Worm (Caenorhabditis elegans): Measurements from ENCODE around the gene fkh-2.

fkh-2 gene

ce11 chrX:3768717-3769116, 26.6 kb upstream of the fkh-2 start, which contains the start of gene F47B7.5:
F47B7.5 (minus strand) TSS chrX:3768817.
- TF ChIP-seq ztf-4 (tag; optimal IDR thresholded peaks at IDR 0.05) (no peak), lin-13 (GFP tag; optimal IDR thresholded peaks at IDR 0.05) (no peak), peb-1 (tag; optimal IDR thresholded peaks at IDR 0.05) (no peak), sma-3 (GFP tag; optimal IDR thresholded peaks at IDR 0.05) (no peak), mab-5 (tag; optimal IDR thresholded peaks at IDR 0.05) (no peak), nhr-6 (tag; optimal IDR thresholded peaks at IDR 0.05) (no peak)

ce11 chrX:3766552-3766951, 24.4 kb upstream of the fkh-2 start, which contains the start of gene F47B7.4:
F47B7.4 (minus strand) TSS chrX:3766652.
- TF ChIP-seq ztf-11 (tag; optimal IDR thresholded peaks at IDR 0.05) (no peak), unc-62 (GFP tag; optimal IDR thresholded peaks at IDR 0.05) (no peak), unc-55 (GFP tag; optimal IDR thresholded peaks at IDR 0.05) (no peak), nhr-129 (tag; optimal IDR thresholded peaks at IDR 0.05) (no peak), zag-1 (tag; optimal IDR thresholded peaks at IDR 0.05) (no peak), unc-39 (tag; optimal IDR thresholded peaks at IDR 0.05) (no peak), ceh-16 (tag; optimal IDR thresholded peaks at IDR 0.05) (no peak), egl-27 (tag; optimal IDR thresholded peaks at IDR 0.05) (no peak), dmd-4 (tag; optimal IDR thresholded peaks at IDR 0.05) (no peak), elt-1 (tag; optimal IDR thresholded peaks at IDR 0.05) (no peak), C34F6.9 (tag; optimal IDR thresholded peaks at IDR 0.05) (no peak), ztf-4 (tag; optimal IDR thresholded peaks at IDR 0.05) (no peak), F13H6.1 (tag; optimal IDR thresholded peaks at IDR 0.05) (no peak)

ce11 chrX:3764295-3764694, 22.2 kb upstream of the fkh-2 start, which contains the start of gene F47B7.3:
F47B7.3 (minus strand) TSS chrX:3764395.
- TF ChIP-seq egl-27 (tag; optimal IDR thresholded peaks at IDR 0.05) (no peak), lsy-2 (tag; optimal IDR thresholded peaks at IDR 0.05) (no peak), ceh-16 (tag; optimal IDR thresholded peaks at IDR 0.05) (no peak), lin-39 (tag; optimal IDR thresholded peaks at IDR 0.05) (no peak), nhr-12 (tag; optimal IDR thresholded peaks at IDR 0.05) (no peak), gmeb-1 (tag; optimal IDR thresholded peaks at IDR 0.05) (no peak), Y55F3AM.14 (GFP tag; optimal IDR thresholded peaks at IDR 0.05) (no peak)

- TF ChIP-seq crh-2 (tag; optimal IDR thresholded peaks at IDR 0.05) (no peak), nhr-6 (tag; optimal IDR thresholded peaks at IDR 0.05) (no peak), nhr-10 (tag; optimal IDR thresholded peaks at IDR 0.05) (no peak), aly-2 (tag; optimal IDR thresholded peaks at IDR 0.05) (no peak), lin-13 (GFP tag; optimal IDR thresholded peaks at IDR 0.05) (no peak), mbf-1 (tag; optimal IDR thresholded peaks at IDR 0.05) (no peak), nhr-12 (tag; optimal IDR thresholded peaks at IDR 0.05) (no peak), unc-62 (GFP tag; optimal IDR thresholded peaks at IDR 0.05) (no peak), elt-1 (tag; optimal IDR thresholded peaks at IDR 0.05) (no peak), blmp-1 (tag; optimal IDR thresholded peaks at IDR 0.05; ENCODE audit: insufficient read depth) (no peak)
Observed at ce11 chrX:3762410-3762809, 20.3 kb upstream of the fkh-2 start, which contains the start of gene T14G12.11. T14G12.11 (minus strand) TSS chrX:3762547.

- no peak for TF ChIP-seq mdl-1 (tag; optimal IDR thresholded peaks at IDR 0.05)
Observed at ce11 chrX:3759820-3760219, 17.7 kb upstream of the fkh-2 start.

- TF ChIP-seq F13H6.1 (tag; optimal IDR thresholded peaks at IDR 0.05) (no peak), nhr-77 (tag; optimal IDR thresholded peaks at IDR 0.05) (no peak), nhr-11 (tag; optimal IDR thresholded peaks at IDR 0.05) (no peak), lin-11 (tag; optimal IDR thresholded peaks at IDR 0.05) (no peak), nhr-23 (tag; optimal IDR thresholded peaks at IDR 0.05) (no peak), mdl-1 (tag; optimal IDR thresholded peaks at IDR 0.05) (no peak), ama-1 (optimal IDR thresholded peaks at IDR 0.05) (no peak), skn-1 (tag; optimal IDR thresholded peaks at IDR 0.05) (no peak), blmp-1 (tag; optimal IDR thresholded peaks at IDR 0.05; ENCODE audit: insufficient read depth) (no peak), elt-3 (tag; optimal IDR thresholded peaks at IDR 0.05) (no peak), C34F6.9 (tag; optimal IDR thresholded peaks at IDR 0.05) (no peak), unc-62 (GFP tag; optimal IDR thresholded peaks at IDR 0.05) (no peak), aly-2 (tag; optimal IDR thresholded peaks at IDR 0.05) (no peak), dmd-4 (tag; optimal IDR thresholded peaks at IDR 0.05) (no peak), nhr-25 (tag; optimal IDR thresholded peaks at IDR 0.05) (no peak)
Observed at ce11 chrX:3759345-3759744, 17.2 kb upstream of the fkh-2 start, which contains the start of gene T14G12.6. T14G12.6 (minus strand) TSS chrX:3759445.
